Fruit fly (Drosophila melanogaster) whole organism, embryonic: ENCODE measurements around the gene CG33346.
A peak's percentile ranks its signal among the peaks of the same experiment; 100 is the strongest.

Experiments
- Antp ChIP-seq: fragments of 200-800 bp; sonication (Bioruptor generic); optimal IDR thresholded peaks from 3 replicates; lab custom pipeline; 2016; ENCODE audit warnings: missing biosample characterization, missing genetic modification characterization
- CG10209 ChIP-seq: fragments of 200-800 bp; sonication (Bioruptor generic); optimal IDR thresholded peaks from 3 replicates; lab custom pipeline; 2017; ENCODE audit warnings: missing biosample characterization, mild to moderate bottlenecking, missing genetic modification characterization, missing genetic modification reagents
- CG12071 ChIP-seq: fragments of 200-800 bp; sonication (Bioruptor generic); optimal IDR thresholded peaks from 3 replicates; lab custom pipeline; 2018; ENCODE audit warnings: missing biosample characterization, mild to moderate bottlenecking, missing genetic modification characterization
- CG12104 ChIP-seq: fragments of 200-800 bp; sonication (Bioruptor generic); optimal IDR thresholded peaks from 3 replicates; lab custom pipeline; 2016; ENCODE audit warnings: missing biosample characterization, missing genetic modification characterization
- CG13287 ChIP-seq: fragments of 200-800 bp; sonication (Bioruptor generic); IDR thresholded peaks from 2 replicates; pipeline ENCODE4 v1.3.6; 2022; ENCODE audit warnings: missing biosample characterization, missing genetic modification characterization; ENCODE audit not compliant: partially characterized antibody
- CG14014 ChIP-seq: fragments of 200-800 bp; sonication (Bioruptor generic); IDR thresholded peaks from 2 replicates; pipeline ENCODE4 v1.3.6; 2022; ENCODE audit warnings: missing biosample characterization, missing genetic modification characterization
- CG14050 ChIP-seq: fragments of 200-800 bp; sonication (Bioruptor generic); IDR thresholded peaks from 3 replicates; pipeline ENCODE4 v1.3.6; 2022; ENCODE audit warnings: missing biosample characterization, missing genetic modification characterization
- CG14441 ChIP-seq: fragments of 200-800 bp; sonication (Bioruptor generic); IDR thresholded peaks from 2 replicates; pipeline ENCODE4 v1.3.6; 2022; ENCODE audit warnings: missing biosample characterization, missing genetic modification characterization
- CG15514 ChIP-seq: fragments of 200-800 bp; sonication (Bioruptor generic); optimal IDR thresholded peaks from 3 replicates; lab custom pipeline; 2017; ENCODE audit warnings: missing biosample characterization, missing genetic modification characterization, mild to moderate bottlenecking, moderate library complexity, missing genetic modification reagents
- CG17568 ChIP-seq: fragments of 200-800 bp; sonication (Bioruptor generic); optimal IDR thresholded peaks from 2 replicates; lab custom pipeline; 2018; ENCODE audit warnings: missing biosample characterization, mild to moderate bottlenecking, missing genetic modification characterization, moderate library complexity
- CG2712 ChIP-seq: fragments of 200-800 bp; optimal IDR thresholded peaks from 3 replicates; lab custom pipeline; 2019; ENCODE audit warnings: missing biosample characterization, mild to moderate bottlenecking, missing genetic modification characterization, moderate library complexity
- CG32767 ChIP-seq: fragments of 200-800 bp; sonication (Bioruptor generic); IDR thresholded peaks from 2 replicates; pipeline ENCODE4 v1.3.6; 2022; ENCODE audit warnings: missing biosample characterization, missing genetic modification characterization
- CG34422 ChIP-seq: fragments of 200-800 bp; sonication (Bioruptor generic); IDR thresholded peaks from 3 replicates; pipeline ENCODE4 v1.3.6; 2022; ENCODE audit warnings: missing biosample characterization, missing genetic modification characterization
- CG4707 ChIP-seq: fragments of 200-800 bp; sonication (Bioruptor generic); optimal IDR thresholded peaks from 2 replicates; lab custom pipeline; 2018; ENCODE audit warnings: missing biosample characterization, mild to moderate bottlenecking, missing genetic modification characterization, moderate library complexity
- CG5953 ChIP-seq: fragments of 200-800 bp; sonication (Bioruptor generic); IDR thresholded peaks from 2 replicates; pipeline ENCODE4 v1.3.6; 2022; ENCODE audit warnings: missing biosample characterization, missing genetic modification characterization
- CG6765 ChIP-seq: fragments of 200-800 bp; sonication (Bioruptor generic); optimal IDR thresholded peaks from 3 replicates; lab custom pipeline; 2017; ENCODE audit warnings: missing biosample characterization, mild to moderate bottlenecking, missing genetic modification characterization
- CG6791 ChIP-seq: fragments of 200-800 bp; sonication (Bioruptor generic); IDR thresholded peaks from 3 replicates; pipeline ENCODE4 v1.3.6; 2022; ENCODE audit warnings: missing biosample characterization, missing genetic modification characterization; ENCODE audit not compliant: partially characterized antibody
- CG7357 ChIP-seq: fragments of 200-800 bp; sonication (Bioruptor generic); IDR thresholded peaks from 3 replicates; pipeline ENCODE4 v1.3.6; 2022; ENCODE audit warnings: missing biosample characterization, missing genetic modification characterization
- CG9876 ChIP-seq: fragments of 200-800 bp; sonication (Bioruptor generic); optimal IDR thresholded peaks from 2 replicates; lab custom pipeline; 2016; ENCODE audit warnings: missing biosample characterization, missing genetic modification characterization
- CHES-1-like ChIP-seq: fragments of 200-800 bp; sonication (Bioruptor generic); optimal IDR thresholded peaks from 2 replicates; lab custom pipeline; 2016; ENCODE audit warnings: missing biosample characterization, missing genetic modification characterization
- Chrac-16 ChIP-seq: fragments of 200-800 bp; sonication (Bioruptor generic); optimal IDR thresholded peaks from 3 replicates; lab custom pipeline; 2016; ENCODE audit warnings: missing biosample characterization, missing genetic modification characterization
- Dek ChIP-seq: fragments of 200-800 bp; sonication (Bioruptor generic); optimal IDR thresholded peaks from 3 replicates; lab custom pipeline; 2019; ENCODE audit warnings: missing biosample characterization, mild to moderate bottlenecking, missing genetic modification characterization, moderate library complexity
- Hr3 ChIP-seq: fragments of 200-800 bp; sonication (Bioruptor generic); optimal IDR thresholded peaks from 3 replicates; lab custom pipeline; 2016; ENCODE audit warnings: missing biosample characterization, missing genetic modification characterization
- Kr ChIP-seq: fragments of 200-800 bp; sonication (Bioruptor generic); optimal IDR thresholded peaks from 2 replicates; lab custom pipeline; 2017; ENCODE audit warnings: missing biosample characterization, mild to moderate bottlenecking, missing genetic modification characterization
- Lpt ChIP-seq: fragments of >200 bp; optimal IDR thresholded peaks from 2 replicates; lab custom pipeline; 2018; ENCODE audit warnings: missing biosample characterization, missing genetic modification characterization
- MTF-1 ChIP-seq: fragments of 200-800 bp; sonication (Bioruptor generic); optimal IDR thresholded peaks from 2 replicates; lab custom pipeline; 2018; ENCODE audit warnings: missing biosample characterization, mild to moderate bottlenecking, missing genetic modification characterization, borderline replicate concordance
- NFAT ChIP-seq: fragments of 200-800 bp; sonication (Bioruptor generic); IDR thresholded peaks from 2 replicates; pipeline ENCODE4 v1.3.6; 2022; ENCODE audit warnings: missing biosample characterization, missing genetic modification characterization
- Nf-YB ChIP-seq: fragments of 200-800 bp; sonication (Bioruptor generic); optimal IDR thresholded peaks from 3 replicates; lab custom pipeline; 2019; ENCODE audit warnings: missing biosample characterization, mild to moderate bottlenecking, missing genetic modification characterization, moderate library complexity
- Nf-YC ChIP-seq: fragments of 200-800 bp; optimal IDR thresholded peaks from 3 replicates; lab custom pipeline; 2019; ENCODE audit warnings: missing biosample characterization, mild to moderate bottlenecking, missing genetic modification characterization, moderate library complexity
- NfI ChIP-seq: fragments of 200-800 bp; sonication (Bioruptor generic); optimal IDR thresholded peaks from 3 replicates; lab custom pipeline; 2018; ENCODE audit warnings: missing biosample characterization, mild to moderate bottlenecking, missing genetic modification characterization, moderate library complexity
- Opbp ChIP-seq: fragments of 200-800 bp; sonication (Bioruptor generic); IDR thresholded peaks from 3 replicates; pipeline ENCODE4 v1.3.6; 2022; ENCODE audit warnings: missing biosample characterization, missing genetic modification characterization; ENCODE audit not compliant: partially characterized antibody
- Spps ChIP-seq: fragments of 200-800 bp; sonication (Bioruptor generic); optimal IDR thresholded peaks from 2 replicates; lab custom pipeline; 2018; ENCODE audit warnings: missing biosample characterization, mild to moderate bottlenecking, missing genetic modification characterization
- Xrp1 ChIP-seq: fragments of 200-800 bp; sonication (Bioruptor generic); IDR thresholded peaks from 2 replicates; pipeline ENCODE4 v1.3.6; 2022; ENCODE audit warnings: missing biosample characterization, missing genetic modification characterization
- aop ChIP-seq: fragments of 200-800 bp; sonication (Bioruptor generic); IDR thresholded peaks from 2 replicates; pipeline ENCODE4 v1.3.6; 2022; ENCODE audit warnings: missing biosample characterization, missing genetic modification characterization
- bcd ChIP-seq: fragments of 200-800 bp; sonication (Bioruptor generic); optimal IDR thresholded peaks from 2 replicates; lab custom pipeline; 2017; ENCODE audit warnings: missing biosample characterization, mild to moderate bottlenecking, missing genetic modification characterization
- cas ChIP-seq: fragments of 200-800 bp; sonication (Bioruptor generic); IDR thresholded peaks from 2 replicates; pipeline ENCODE4 v1.3.6; 2022; ENCODE audit warnings: missing biosample characterization, missing genetic modification characterization
- crp ChIP-seq, 2 experiments: fragments of 200-800 bp; sonication (Bioruptor generic); optimal IDR thresholded peaks; 2 replicates in 1 of 2; 3 replicates in 1 of 2; lab custom pipeline; 2017; ENCODE audit warnings: missing biosample characterization in 2 of 2, missing genetic modification characterization in 2 of 2, mild to moderate bottlenecking in 1 of 2, moderate library complexity in 1 of 2
- dmrt11E ChIP-seq: fragments of 200-800 bp; sonication (Bioruptor generic); optimal IDR thresholded peaks from 3 replicates; lab custom pipeline; 2018; ENCODE audit warnings: missing biosample characterization, mild to moderate bottlenecking, missing genetic modification characterization, moderate library complexity
- eyg ChIP-seq: fragments of 200-800 bp; sonication (Bioruptor generic); optimal IDR thresholded peaks from 3 replicates; lab custom pipeline; 2016; ENCODE audit warnings: missing biosample characterization, missing genetic modification characterization
- ind ChIP-seq: fragments of 200-800 bp; sonication (Bioruptor generic); optimal IDR thresholded peaks from 3 replicates; lab custom pipeline; 2016; ENCODE audit warnings: missing biosample characterization, missing genetic modification characterization
- kah ChIP-seq: fragments of 200-800 bp; sonication (Bioruptor generic); optimal IDR thresholded peaks from 2 replicates; lab custom pipeline; 2018; ENCODE audit warnings: missing biosample characterization, mild to moderate bottlenecking, missing genetic modification characterization
- nerfin-1 ChIP-seq: fragments of 200-800 bp; sonication (Bioruptor generic); optimal IDR thresholded peaks from 3 replicates; lab custom pipeline; 2019; ENCODE audit warnings: missing biosample characterization, mild to moderate bottlenecking, missing genetic modification characterization, moderate library complexity
- odd ChIP-seq: fragments of 200-800 bp; sonication (Bioruptor generic); optimal IDR thresholded peaks from 2 replicates; lab custom pipeline; 2017; ENCODE audit warnings: missing biosample characterization, mild to moderate bottlenecking, missing genetic modification characterization
- pfk ChIP-seq: fragments of 200-800 bp; sonication (Bioruptor generic); optimal IDR thresholded peaks from 2 replicates; lab custom pipeline; 2018; ENCODE audit warnings: missing biosample characterization, mild to moderate bottlenecking, missing genetic modification characterization, moderate library complexity
- prd ChIP-seq, 3 experiments: fragments of >200 bp in 2 of 3; fragments of 200-800 bp in 1 of 3; sonication (Bioruptor generic) in 1 of 3; optimal IDR thresholded peaks in 2 of 3; IDR thresholded peaks in 1 of 3; 2 replicates in 2 of 3; 3 replicates in 1 of 3; pipeline versions ENCODE4 v1.3.6 to Lab custom; 2017 to 2022; ENCODE audit warnings: missing biosample characterization in 1 of 3, missing genetic modification characterization in 1 of 3
- ro ChIP-seq: fragments of 200-800 bp; sonication (Bioruptor generic); IDR thresholded peaks from 2 replicates; pipeline ENCODE4 v1.3.6; 2022; ENCODE audit warnings: missing biosample characterization, missing genetic modification characterization
- salm ChIP-seq: fragments of 200-800 bp; sonication (Bioruptor generic); optimal IDR thresholded peaks from 2 replicates; lab custom pipeline; 2018; ENCODE audit warnings: missing biosample characterization, mild to moderate bottlenecking, missing genetic modification characterization
- tgo ChIP-seq: fragments of 200-800 bp; sonication (Bioruptor generic); IDR thresholded peaks from 3 replicates; pipeline ENCODE4 v1.3.6; 2022; ENCODE audit warnings: missing biosample characterization, missing genetic modification characterization
- trem ChIP-seq: fragments of 200-800 bp; optimal IDR thresholded peaks from 3 replicates; lab custom pipeline; 2019; ENCODE audit warnings: missing biosample characterization, mild to moderate bottlenecking, missing genetic modification characterization, moderate library complexity
- tup ChIP-seq: fragments of 200-800 bp; sonication (Bioruptor generic); optimal IDR thresholded peaks from 2 replicates; lab custom pipeline; 2016; ENCODE audit warnings: missing biosample characterization, mild to moderate bottlenecking, missing genetic modification characterization, moderate library complexity
- vfl ChIP-seq: fragments of 200-800 bp; sonication (Bioruptor generic); optimal IDR thresholded peaks from 2 replicates; lab custom pipeline; 2016; ENCODE audit warnings: missing biosample characterization, missing genetic modification characterization

Gene CG33346

DNA sequence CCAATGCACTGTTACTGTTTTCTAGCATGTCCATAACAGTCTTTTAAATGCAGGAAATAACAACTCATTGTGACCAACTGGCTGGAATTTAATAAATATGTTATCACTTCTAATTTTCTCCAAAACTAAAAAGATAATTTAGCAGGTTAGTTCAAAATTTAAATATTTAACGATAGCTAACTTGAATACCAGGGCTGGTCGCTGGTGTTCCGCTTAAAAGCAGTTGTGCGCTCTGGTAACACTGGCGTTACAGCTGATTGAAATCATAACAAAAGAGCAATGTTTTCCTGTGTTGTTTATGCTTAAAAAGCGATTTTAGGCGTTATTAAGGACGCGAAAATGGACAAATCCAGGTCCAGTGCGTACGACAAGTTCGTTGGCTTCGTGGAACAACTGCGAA lies 27.0 kb downstream of the CG33346 start, which contains the start of gene htt (continued):
- TF ChIP-seq tgo (GFP tag; lab: Robert Waterston, UW): no peak
- TF ChIP-seq vfl (GFP tag; lab: Kevin White, UChicago): no peak
- no peak for TF ChIP-seq Nf-YB
- peak; percentile 37 for TF ChIP-seq trem (tag; lab: Kevin White, UChicago)
- no peak for TF ChIP-seq tup (GFP tag; lab: Kevin White, UChicago)
- TF ChIP-seq CG6791: peak; percentile 32; the same call in 1 of the 3 replicates
- TF ChIP-seq CHES-1-like (GFP tag; lab: Kevin White, UChicago): no peak
- TF ChIP-seq Spps (tag; lab: Kevin White, UChicago): no peak
- no peak; the same call in 2 of the 3 replicates for TF ChIP-seq CG34422 (GFP tag; lab: Robert Waterston, UW)
- TF ChIP-seq Kr (GFP tag; lab: Kevin White, UChicago): no peak
- TF ChIP-seq CG12104 (GFP tag; lab: Kevin White, UChicago): no peak
- no peak for TF ChIP-seq CG2712 (tag; lab: Kevin White, UChicago)
- no peak for TF ChIP-seq CG5953 (GFP tag; lab: Robert Waterston, UW)
- no peak for TF ChIP-seq CG6765 (GFP tag; lab: Kevin White, UChicago)
- no peak for TF ChIP-seq nerfin-1 (tag; lab: Kevin White, UChicago)
- TF ChIP-seq MTF-1 (GFP tag; lab: Kevin White, UChicago): no peak
- 0 out of 3 replicates have a peak, but pooled peaks have one; percentile 55 for TF ChIP-seq Opbp (GFP tag; lab: Robert Waterston, UW)
- TF ChIP-seq prd (optimal IDR thresholded peaks at IDR 0.05; lab: Kevin White, UChicago): no peak
- no peak for TF ChIP-seq prd (GFP tag; IDR thresholded peaks at IDR 0.05; lab: Robert Waterston, UW)
- no peak for TF ChIP-seq CG17568 (GFP tag; lab: Kevin White, UChicago)
- peak; percentile 49 for TF ChIP-seq CG15514 (GFP tag; lab: Kevin White, UChicago)
- no peak for TF ChIP-seq kah (GFP tag; lab: Kevin White, UChicago)
- TF ChIP-seq cas: no peak
- TF ChIP-seq ind (GFP tag; lab: Kevin White, UChicago): no peak
- no peak for TF ChIP-seq CG14441 (GFP tag; lab: Robert Waterston, UW)
- TF ChIP-seq Chrac-16 (GFP tag; lab: Kevin White, UChicago): no peak
- TF ChIP-seq odd (GFP tag; lab: Kevin White, UChicago): no peak
- TF ChIP-seq ro (GFP tag; lab: Robert Waterston, UW): no peak
- TF ChIP-seq CG12071 (GFP tag; lab: Kevin White, UChicago): no peak
- no peak for TF ChIP-seq aop (GFP tag; lab: Robert Waterston, UW)
- TF ChIP-seq CG4707: no peak
- no peak for TF ChIP-seq NFAT (GFP tag; lab: Robert Waterston, UW)
- TF ChIP-seq CG14050 (GFP tag; lab: Robert Waterston, UW): no peak
- no peak for TF ChIP-seq Hr3 (GFP tag; lab: Kevin White, UChicago)
- no peak for TF ChIP-seq bcd (GFP tag; lab: Kevin White, UChicago)
- TF ChIP-seq CG13287 (GFP tag; lab: Robert Waterston, UW): peak; percentile 57; the same call in 1 of the 2 replicates
- TF ChIP-seq pfk (GFP tag; lab: Kevin White, UChicago): no peak
- TF ChIP-seq CG7357: no peak
- no peak for TF ChIP-seq salm
- no peak for TF ChIP-seq CG9876 (GFP tag; lab: Kevin White, UChicago)
- no peak for TF ChIP-seq dmrt11E (tag; lab: Kevin White, UChicago)
- TF ChIP-seq Lpt: no peak
- no peak for TF ChIP-seq Xrp1
- no peak for TF ChIP-seq CG10209 (GFP tag; lab: Kevin White, UChicago)
- no peak for TF ChIP-seq Nf-YC (tag; lab: Kevin White, UChicago)
- TF ChIP-seq Dek (tag; lab: Kevin White, UChicago): no peak
- TF ChIP-seq Antp: no peak
- no peak for TF ChIP-seq eyg (GFP tag; lab: Kevin White, UChicago)
- no peak for TF ChIP-seq NfI (GFP tag; lab: Kevin White, UChicago)
- TF ChIP-seq crp (GFP tag; optimal IDR thresholded peaks at IDR 0.05; lab: Kevin White, UChicago): peak; percentile 50 to 92
- no peak for TF ChIP-seq CG14014
- TF ChIP-seq CG32767 (GFP tag; lab: Robert Waterston, UW): no peak
